Fruit fly (Drosophila melanogaster): ENCODE measurements around the gene CG11755.
A peak's percentile ranks its signal among the peaks of the same experiment; 100 is the strongest.

CG11755 gene

dm6 chr3R:8673803-8674234, 2.9 kb upstream of the CG11755 start, which contains the start of gene mRpL19 (continued):
- TF ChIP-seq CG11695 (GFP tag; IDR thresholded peaks at IDR 0.05) (peak; percentile 34; the same call in 1 of the 3 replicates), crol (GFP tag; IDR thresholded peaks at IDR 0.05) (no peak), CG12299 (tag; optimal IDR thresholded peaks at IDR 0.05) (peak; percentile 58), sens (GFP tag) (peak; percentile 68), CG17568 (GFP tag; optimal IDR thresholded peaks at IDR 0.05) (peak; percentile 49), CG8281 (tag; optimal IDR thresholded peaks at IDR 0.05) (no peak), CG14710 (tag; optimal IDR thresholded peaks at IDR 0.05) (peak; percentile 69), CG16813 (GFP tag; IDR thresholded peaks at IDR 0.05; ENCODE audit: partially characterized antibody) (peak; percentile 55), CG33557 (GFP tag; optimal IDR thresholded peaks at IDR 0.05) (peak; percentile 39), YL-1 (GFP tag; optimal IDR thresholded peaks at IDR 0.05) (peak; percentile 74), trh (GFP tag; optimal IDR thresholded peaks at IDR 0.05) (no peak), CG4617 (GFP tag; optimal IDR thresholded peaks at IDR 0.05; ENCODE audit: borderline replicate concordance) (peak; percentile 22), Dad (GFP tag; optimal IDR thresholded peaks at IDR 0.05) (no peak), CG3281 (GFP tag; optimal IDR thresholded peaks at IDR 0.05) (peak; percentile 7), odd (GFP tag; optimal IDR thresholded peaks at IDR 0.05) (peak; percentile 8), dan (GFP tag; IDR thresholded peaks at IDR 0.05) (no peak), Antp (GFP tag; optimal IDR thresholded peaks at IDR 0.05) (no peak), CG12744 (GFP tag; optimal IDR thresholded peaks at IDR 0.05) (no peak), CG9876 (GFP tag; optimal IDR thresholded peaks at IDR 0.05) (no peak), CG10654 (GFP tag; optimal IDR thresholded peaks at IDR 0.05) (peak; percentile 10), Spps (tag; optimal IDR thresholded peaks at IDR 0.05) (no peak), peb (GFP tag; IDR thresholded peaks at IDR 0.05) (no peak), Neu2 (GFP tag; optimal IDR thresholded peaks at IDR 0.05; ENCODE audit: borderline replicate concordance) (no peak), Fer1 (GFP tag; optimal IDR thresholded peaks at IDR 0.05) (peak; percentile 64), Six4 (GFP tag; optimal IDR thresholded peaks at IDR 0.05) (peak; percentile 5), CG14965 (GFP tag; optimal IDR thresholded peaks at IDR 0.05; ENCODE audit: borderline replicate concordance) (no peak), Abd-B (GFP tag; optimal IDR thresholded peaks at IDR 0.05) (no peak), tna (GFP tag; IDR thresholded peaks at IDR 0.05; ENCODE audit: partially characterized antibody) (0 out of 2 replicates have a peak, but pooled peaks have one; percentile 23), Side (GFP tag; optimal IDR thresholded peaks at IDR 0.05) (no peak), lmd (GFP tag; IDR thresholded peaks at IDR 0.05) (no peak), HHEX (GFP tag; optimal IDR thresholded peaks at IDR 0.05) (no peak), zen (tag; optimal IDR thresholded peaks at IDR 0.05) (peak; percentile 38), wek (GFP tag; optimal IDR thresholded peaks at IDR 0.05) (no peak), Doc3 (GFP tag; IDR thresholded peaks at IDR 0.05; ENCODE audit: partially characterized antibody) (peak; percentile 39; the same call in 2 of the 3 replicates), CG6654 (GFP tag; optimal IDR thresholded peaks at IDR 0.05) (no peak), Xrp1 (GFP tag; IDR thresholded peaks at IDR 0.05) (peak; percentile 36; the same call in 1 of the 2 replicates), Lhr (GFP tag; optimal IDR thresholded peaks at IDR 0.05) (no peak), ham (GFP tag; IDR thresholded peaks at IDR 0.05) (no peak), MTF-1 (GFP tag; optimal IDR thresholded peaks at IDR 0.05; ENCODE audit: borderline replicate concordance) (no peak), ro (GFP tag; IDR thresholded peaks at IDR 0.05) (no peak), slp2 (GFP tag; optimal IDR thresholded peaks at IDR 0.05) (no peak), dysf (GFP tag; IDR thresholded peaks at IDR 0.05) (no peak), sc (optimal IDR thresholded peaks at IDR 0.05) (no peak), sc (GFP tag; optimal IDR thresholded peaks at IDR 0.05) (no peak), CG10565 (GFP tag; optimal IDR thresholded peaks at IDR 0.05) (no peak), Atf-2 (GFP tag; optimal IDR thresholded peaks at IDR 0.05) (no peak), ase (GFP tag; IDR thresholded peaks at IDR 0.05) (no peak), sisA (GFP tag; IDR thresholded peaks at IDR 0.05) (no peak), CG12769 (tag; optimal IDR thresholded peaks at IDR 0.05) (no peak), cad (GFP tag; optimal IDR thresholded peaks at IDR 0.05) (no peak), schlank (tag; optimal IDR thresholded peaks at IDR 0.05) (no peak)

All from whole organism, embryonic.